Fruit fly (Drosophila melanogaster) whole organism, embryonic: Measurements from ENCODE around the gene neb.

Source experiments
- Asciz ChIP-seq: fragments of 200-800 bp; sonication (Bioruptor generic); optimal IDR thresholded peaks from 2 replicates; lab custom pipeline; 2017; ENCODE audit warnings: missing biosample characterization, mild to moderate bottlenecking, missing genetic modification characterization, missing genetic modification reagents
- Atf3 ChIP-seq: fragments of 200-800 bp; sonication (Bioruptor generic); optimal IDR thresholded peaks from 3 replicates; lab custom pipeline; 2016; ENCODE audit warnings: missing biosample characterization, missing genetic modification characterization
- Awh ChIP-seq: fragments of 200-800 bp; sonication (Bioruptor generic); IDR thresholded peaks from 2 replicates; pipeline ENCODE4, ENCODE4 v1.3.6; 2022; ENCODE audit warnings: missing biosample characterization, missing genetic modification characterization
- Bdp1 ChIP-seq: fragments of 200-800 bp; sonication (Bioruptor generic); optimal IDR thresholded peaks from 3 replicates; lab custom pipeline; 2016; ENCODE audit warnings: missing biosample characterization, missing genetic modification characterization
- Bteb2 ChIP-seq: fragments of 200-800 bp; sonication (Bioruptor generic); optimal IDR thresholded peaks from 2 replicates; lab custom pipeline; 2016; ENCODE audit warnings: missing biosample characterization, missing genetic modification characterization
- C15 ChIP-seq: fragments of 200-800 bp; sonication (Bioruptor generic); IDR thresholded peaks from 3 replicates; pipeline ENCODE4 v1.3.6; 2022; ENCODE audit warnings: missing biosample characterization, missing genetic modification characterization
- CG10267 ChIP-seq: fragments of 200-800 bp; sonication (Bioruptor generic); optimal IDR thresholded peaks from 2 replicates; lab custom pipeline; 2018; ENCODE audit warnings: missing biosample characterization, mild to moderate bottlenecking, missing genetic modification characterization, moderate library complexity
- CG10366 ChIP-seq: fragments of 200-800 bp; sonication (Bioruptor generic); IDR thresholded peaks from 2 replicates; pipeline ENCODE4 v1.3.6; 2022; ENCODE audit warnings: missing biosample characterization, missing genetic modification characterization
- CG10543 ChIP-seq: fragments of 200-800 bp; sonication (Bioruptor generic); optimal IDR thresholded peaks from 3 replicates; lab custom pipeline; 2017; ENCODE audit warnings: missing biosample characterization, mild to moderate bottlenecking, missing genetic modification characterization, moderate library complexity
- CG12071 ChIP-seq: fragments of 200-800 bp; sonication (Bioruptor generic); optimal IDR thresholded peaks from 3 replicates; lab custom pipeline; 2018; ENCODE audit warnings: missing biosample characterization, mild to moderate bottlenecking, missing genetic modification characterization
- CG12299 ChIP-seq: fragments of 200-800 bp; sonication (Bioruptor generic); optimal IDR thresholded peaks from 2 replicates; lab custom pipeline; 2018; ENCODE audit warnings: missing biosample characterization, mild to moderate bottlenecking, missing genetic modification characterization
- CG14441 ChIP-seq: fragments of 200-800 bp; sonication (Bioruptor generic); IDR thresholded peaks from 2 replicates; pipeline ENCODE4 v1.3.6; 2022; ENCODE audit warnings: missing biosample characterization, missing genetic modification characterization
- CG14860 ChIP-seq: fragments of 200-800 bp; sonication (Bioruptor generic); IDR thresholded peaks from 3 replicates; pipeline ENCODE4 v1.3.6; 2022; ENCODE audit warnings: missing biosample characterization, missing genetic modification characterization; ENCODE audit not compliant: partially characterized antibody
- CG14965 ChIP-seq: fragments of 200-800 bp; sonication (Bioruptor generic); optimal IDR thresholded peaks from 2 replicates; lab custom pipeline; 2016; ENCODE audit warnings: missing biosample characterization, missing genetic modification characterization, borderline replicate concordance
- CG15696 ChIP-seq: fragments of 200-800 bp; sonication (Bioruptor generic); optimal IDR thresholded peaks from 2 replicates; lab custom pipeline; 2019; ENCODE audit warnings: missing biosample characterization, mild to moderate bottlenecking, missing genetic modification characterization, moderate library complexity
- CG17328 ChIP-seq: fragments of 200-800 bp; sonication (Bioruptor generic); IDR thresholded peaks from 2 replicates; pipeline ENCODE4 v1.3.6; 2022; ENCODE audit warnings: missing biosample characterization, missing genetic modification characterization
- CG2120 ChIP-seq: fragments of 200-800 bp; sonication (Bioruptor generic); optimal IDR thresholded peaks from 3 replicates; lab custom pipeline; 2016; ENCODE audit warnings: missing biosample characterization, missing genetic modification characterization
- CG34422 ChIP-seq: fragments of 200-800 bp; sonication (Bioruptor generic); IDR thresholded peaks from 3 replicates; pipeline ENCODE4 v1.3.6; 2022; ENCODE audit warnings: missing biosample characterization, missing genetic modification characterization
- CG3726 ChIP-seq: fragments of 200-800 bp; sonication (Bioruptor generic); IDR thresholded peaks from 3 replicates; pipeline ENCODE4, ENCODE4 v1.3.6; 2022; ENCODE audit warnings: missing biosample characterization, missing genetic modification characterization
- CG4424 ChIP-seq: fragments of 200-800 bp; sonication (Bioruptor generic); optimal IDR thresholded peaks from 3 replicates; lab custom pipeline; 2016; ENCODE audit warnings: missing biosample characterization, missing genetic modification characterization
- CG6791 ChIP-seq: fragments of 200-800 bp; sonication (Bioruptor generic); IDR thresholded peaks from 3 replicates; pipeline ENCODE4 v1.3.6; 2022; ENCODE audit warnings: missing biosample characterization, missing genetic modification characterization; ENCODE audit not compliant: partially characterized antibody
- CG6854 ChIP-seq: fragments of 200-800 bp; sonication (Bioruptor generic); optimal IDR thresholded peaks from 3 replicates; lab custom pipeline; 2017; ENCODE audit warnings: missing biosample characterization, mild to moderate bottlenecking, missing genetic modification characterization
- CG7271 ChIP-seq: fragments of 200-800 bp; sonication (Bioruptor generic); optimal IDR thresholded peaks from 2 replicates; lab custom pipeline; 2018; ENCODE audit warnings: missing biosample characterization, mild to moderate bottlenecking, missing genetic modification characterization, moderate library complexity
- CG9609 ChIP-seq: fragments of 200-800 bp; sonication (Bioruptor generic); optimal IDR thresholded peaks from 3 replicates; lab custom pipeline; 2016; ENCODE audit warnings: missing biosample characterization, missing genetic modification characterization
- Deaf1 ChIP-seq: fragments of 200-800 bp; optimal IDR thresholded peaks from 3 replicates; lab custom pipeline; 2019; ENCODE audit warnings: missing biosample characterization, mild to moderate bottlenecking, missing genetic modification characterization, moderate library complexity
- Fer3 ChIP-seq: fragments of 200-800 bp; sonication (Bioruptor generic); optimal IDR thresholded peaks from 2 replicates; lab custom pipeline; 2018; ENCODE audit warnings: missing biosample characterization, mild to moderate bottlenecking, missing genetic modification characterization, moderate library complexity
- GATAe ChIP-seq: fragments of 200-800 bp; sonication (Bioruptor generic); conservative IDR thresholded peaks from 2 replicates; pipeline ENCODE4 v1.3.6; 2022; ENCODE audit warnings: missing biosample characterization, missing genetic modification characterization
- Hmx ChIP-seq: fragments of 200-800 bp; sonication (Bioruptor generic); optimal IDR thresholded peaks from 2 replicates; lab custom pipeline; 2016; ENCODE audit warnings: missing biosample characterization, missing genetic modification characterization
- NK7.1 ChIP-seq: fragments of 200-800 bp; sonication (Bioruptor generic); optimal IDR thresholded peaks from 3 replicates; lab custom pipeline; 2016; ENCODE audit warnings: missing biosample characterization, missing genetic modification characterization
- Pdp1 ChIP-seq, 2 experiments: fragments of 200-800 bp; sonication (Bioruptor generic); optimal IDR thresholded peaks; 3 replicates each; lab custom pipeline; 2016; ENCODE audit warnings: missing biosample characterization in 2 of 2, missing genetic modification characterization in 2 of 2, mild to moderate bottlenecking in 1 of 2, moderate library complexity in 1 of 2
- Usf ChIP-seq: fragments of 200-800 bp; sonication (Bioruptor generic); optimal IDR thresholded peaks from 2 replicates; lab custom pipeline; 2017; ENCODE audit warnings: missing genotype, missing biosample characterization, missing genetic modification characterization
- ap ChIP-seq: fragments of 200-800 bp; sonication (Bioruptor generic); IDR thresholded peaks from 2 replicates; pipeline ENCODE4 v1.3.6; 2022; ENCODE audit warnings: missing biosample characterization, missing genetic modification characterization
- ash1 ChIP-seq: fragments of 200-800 bp; sonication (Bioruptor generic); optimal IDR thresholded peaks from 2 replicates; lab custom pipeline; 2018; ENCODE audit warnings: missing biosample characterization, mild to moderate bottlenecking, missing genetic modification characterization
- bab2 ChIP-seq: fragments of 200-800 bp; sonication (Bioruptor generic); optimal IDR thresholded peaks from 2 replicates; lab custom pipeline; 2016; ENCODE audit warnings: missing biosample characterization, missing genetic modification characterization
- dan ChIP-seq: fragments of 200-800 bp; sonication (Bioruptor generic); IDR thresholded peaks from 2 replicates; pipeline ENCODE4 v1.3.6; 2022; ENCODE audit warnings: missing biosample characterization, missing genetic modification characterization
- disco-r ChIP-seq: fragments of 200-800 bp; sonication (Bioruptor generic); optimal IDR thresholded peaks from 2 replicates; lab custom pipeline; 2016; ENCODE audit warnings: missing biosample characterization, missing genetic modification characterization
- dmrt11E ChIP-seq: fragments of 200-800 bp; sonication (Bioruptor generic); optimal IDR thresholded peaks from 3 replicates; lab custom pipeline; 2018; ENCODE audit warnings: missing biosample characterization, mild to moderate bottlenecking, missing genetic modification characterization, moderate library complexity
- dmrt99B ChIP-seq: fragments of 200-800 bp; sonication (Bioruptor generic); optimal IDR thresholded peaks from 2 replicates; lab custom pipeline; 2018; ENCODE audit warnings: missing biosample characterization, mild to moderate bottlenecking, missing genetic modification characterization, moderate library complexity
- fru ChIP-seq: fragments of >200 bp; optimal IDR thresholded peaks from 2 replicates; lab custom pipeline; 2017
- ham ChIP-seq: fragments of 200-800 bp; sonication (Bioruptor generic); IDR thresholded peaks from 2 replicates; pipeline ENCODE4 v1.3.6; 2022; ENCODE audit warnings: missing biosample characterization, missing genetic modification characterization
- knrl ChIP-seq: fragments of 200-800 bp; sonication (Bioruptor generic); IDR thresholded peaks from 3 replicates; pipeline ENCODE4 v1.3.6; 2022; ENCODE audit warnings: missing biosample characterization, missing genetic modification characterization; ENCODE audit not compliant: partially characterized antibody
- lab ChIP-seq: fragments of 200-800 bp; sonication (Bioruptor generic); optimal IDR thresholded peaks from 3 replicates; lab custom pipeline; 2017; ENCODE audit warnings: missing biosample characterization, missing genetic modification characterization, mild to moderate bottlenecking, moderate library complexity, missing genetic modification reagents
- nmo ChIP-seq: fragments of 200-800 bp; sonication (Bioruptor generic); optimal IDR thresholded peaks from 2 replicates; lab custom pipeline; 2018; ENCODE audit warnings: missing biosample characterization, mild to moderate bottlenecking, missing genetic modification characterization, moderate library complexity
- psq ChIP-seq: fragments of 200-800 bp; sonication (Bioruptor generic); optimal IDR thresholded peaks from 2 replicates; lab custom pipeline; 2017; ENCODE audit warnings: missing biosample characterization, missing genetic modification characterization
- run ChIP-seq: fragments of 200-800 bp; sonication (Bioruptor generic); optimal IDR thresholded peaks from 3 replicates; lab custom pipeline; 2018; ENCODE audit warnings: missing biosample characterization, mild to moderate bottlenecking, missing genetic modification characterization
- schlank ChIP-seq: fragments of 200-800 bp; sonication (Bioruptor generic); optimal IDR thresholded peaks from 2 replicates; lab custom pipeline; 2018; ENCODE audit warnings: missing biosample characterization, mild to moderate bottlenecking, missing genetic modification characterization
- sd ChIP-seq: fragments of 200-800 bp; sonication (Bioruptor generic); optimal IDR thresholded peaks from 3 replicates; lab custom pipeline; 2018; ENCODE audit warnings: missing biosample characterization, mild to moderate bottlenecking, missing genetic modification characterization, moderate library complexity
- tio ChIP-seq: fragments of 200-800 bp; sonication (Bioruptor generic); optimal IDR thresholded peaks from 2 replicates; lab custom pipeline; 2017; ENCODE audit warnings: missing biosample characterization, missing genetic modification characterization, inconsistent platforms
- vvl ChIP-seq: fragments of 200-800 bp; sonication (Bioruptor generic); IDR thresholded peaks from 2 replicates; pipeline ENCODE4 v1.3.6; 2022; ENCODE audit warnings: missing biosample characterization, missing genetic modification characterization
- zfh2 ChIP-seq: fragments of 200-800 bp; sonication (Bioruptor generic); optimal IDR thresholded peaks from 2 replicates; lab custom pipeline; 2016; ENCODE audit warnings: missing biosample characterization, missing genetic modification characterization

Gene neb

DNA sequence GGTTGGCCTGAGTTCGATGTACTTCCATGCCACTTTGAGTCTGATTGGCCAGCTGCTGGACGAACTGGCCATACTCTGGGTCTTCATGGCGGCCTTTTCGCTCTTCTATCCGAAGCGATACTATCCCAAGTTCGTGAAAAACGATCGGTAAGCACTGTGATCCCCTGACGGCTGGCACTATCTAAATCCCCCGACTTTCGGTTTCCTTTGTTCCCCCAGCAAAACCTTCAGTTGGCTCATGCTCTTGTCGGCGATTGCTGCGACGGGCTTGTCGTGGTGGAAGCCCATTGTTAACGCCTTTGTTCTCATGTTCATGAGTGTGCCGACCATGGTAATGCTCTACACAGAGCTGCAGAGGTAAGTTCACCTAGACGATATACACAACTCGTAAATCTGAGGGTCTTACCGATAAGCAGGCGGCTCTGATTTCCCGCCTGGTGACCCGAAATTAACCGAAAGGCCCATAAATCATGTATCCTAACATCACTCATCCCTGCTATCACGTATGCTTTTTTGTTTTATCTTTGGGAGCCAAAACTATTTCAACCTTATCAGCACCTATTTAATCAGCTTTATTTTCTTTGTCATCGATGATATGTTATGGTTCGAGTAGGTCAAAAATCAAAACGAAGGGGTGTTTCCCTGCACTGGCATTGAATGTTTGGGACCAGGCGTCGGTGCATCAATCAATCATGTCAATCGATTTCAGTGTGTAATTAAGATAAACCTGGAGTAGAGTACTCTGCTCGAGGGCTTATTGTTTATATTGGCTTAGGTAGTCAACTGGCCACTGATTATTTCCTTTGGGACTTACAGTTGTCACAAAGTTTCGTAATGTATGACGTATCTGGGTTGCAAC is 6.2 kb upstream of the neb start (continued):
- TF ChIP-seq CG15696 (peak; percentile 13), CG10543 (GFP tag; lab: Kevin White, UChicago) (peak; percentile 13), Hmx (no peak), GATAe (GFP tag; lab: Robert Waterston, UW) (0 out of 2 replicates have a peak, but pooled peaks have one; percentile 19), schlank (tag; lab: Kevin White, UChicago) (no peak), Atf3 (GFP tag; lab: Kevin White, UChicago) (no peak), CG34422 (GFP tag; lab: Robert Waterston, UW) (no peak), run (tag; lab: Kevin White, UChicago) (no peak), CG3726 (GFP tag; lab: Robert Waterston, UW) (no peak), dmrt11E (tag; lab: Kevin White, UChicago) (peak; percentile 6), dan (GFP tag; lab: Robert Waterston, UW) (no peak), CG17328 (GFP tag; lab: Robert Waterston, UW) (no peak), Usf (GFP tag; lab: Kevin White, UChicago) (no peak), Fer3 (tag; lab: Kevin White, UChicago) (no peak), Pdp1 (GFP tag; optimal IDR thresholded peaks at IDR 0.05; lab: Kevin White, UChicago) (peak in 1 of 2 experiments; percentile 45), CG10267 (tag; lab: Kevin White, UChicago) (no peak), Bdp1 (GFP tag; lab: Kevin White, UChicago) (no peak), Awh (GFP tag; lab: Robert Waterston, UW) (no peak), CG12299 (no peak), Asciz (no peak), disco-r (GFP tag; lab: Kevin White, UChicago) (no peak), lab (GFP tag; lab: Kevin White, UChicago) (peak; percentile 86), ash1 (GFP tag; lab: Kevin White, UChicago) (no peak), CG14860 (GFP tag; lab: Robert Waterston, UW) (no peak), zfh2 (GFP tag; lab: Kevin White, UChicago) (no peak), CG14441 (GFP tag; lab: Robert Waterston, UW) (no peak), Bteb2 (no peak), dmrt99B (tag; lab: Kevin White, UChicago) (no peak), psq (GFP tag; lab: Kevin White, UChicago) (no peak), sd (peak; percentile 33), CG9609 (GFP tag; lab: Kevin White, UChicago) (no peak), NK7.1 (GFP tag; lab: Kevin White, UChicago) (no peak), C15 (GFP tag; lab: Robert Waterston, UW) (no peak), knrl (GFP tag; lab: Robert Waterston, UW) (no peak), CG6854 (no peak), ap (GFP tag; lab: Robert Waterston, UW) (no peak), CG12071 (no peak), bab2 (GFP tag; lab: Kevin White, UChicago) (no peak), CG6791 (GFP tag; lab: Robert Waterston, UW) (no peak), nmo (no peak), vvl (GFP tag; lab: Robert Waterston, UW) (no peak), Deaf1 (tag; lab: Kevin White, UChicago) (peak; percentile 68), CG10366 (GFP tag; lab: Robert Waterston, UW) (no peak), ham (GFP tag; lab: Robert Waterston, UW) (no peak), CG7271 (no peak), CG2120 (GFP tag; lab: Kevin White, UChicago) (no peak), CG14965 (GFP tag; lab: Kevin White, UChicago) (no peak), CG4424 (no peak), tio (GFP tag; lab: Kevin White, UChicago) (no peak), fru (lab: Kevin White, UChicago) (no peak)
